Fruit fly (Drosophila melanogaster) whole organism, wandering third instar larva: ENCODE data around the gene CAH6.

ENCODE experiments used
- Abd-B ChIP-seq: fragments of >200 bp; optimal IDR thresholded peaks from 2 replicates; lab custom pipeline; 2017; ENCODE audit warnings: missing biosample characterization, missing genetic modification characterization
- CG32264 ChIP-seq: fragments of 200-800 bp; sonication (Bioruptor generic); optimal IDR thresholded peaks from 2 replicates; lab custom pipeline; 2016; ENCODE audit warnings: missing biosample characterization, missing genetic modification characterization
- CG9705 ChIP-seq: fragments of 200-800 bp; sonication (Bioruptor generic); optimal IDR thresholded peaks from 2 replicates; lab custom pipeline; 2018; ENCODE audit warnings: missing biosample characterization, mild to moderate bottlenecking, missing genetic modification characterization
- CrebA ChIP-seq: fragments of 200-800 bp; sonication (Bioruptor generic); optimal IDR thresholded peaks from 2 replicates; lab custom pipeline; 2016; ENCODE audit warnings: missing biosample characterization, mild to moderate bottlenecking, missing genetic modification characterization, borderline replicate concordance
- Dfd ChIP-seq: fragments of >200 bp; optimal IDR thresholded peaks from 2 replicates; lab custom pipeline; 2017; ENCODE audit warnings: missing biosample characterization, missing genetic modification characterization
- GATAd ChIP-seq: sonication (Bioruptor generic); optimal IDR thresholded peaks from 2 replicates; lab custom pipeline; 2016; ENCODE audit warnings: missing biosample characterization, missing genetic modification characterization
- HLH106 ChIP-seq: fragments of 200-800 bp; optimal IDR thresholded peaks from 3 replicates; lab custom pipeline; 2019; ENCODE audit warnings: missing biosample characterization, mild to moderate bottlenecking, missing genetic modification characterization, moderate library complexity
- Hr78 ChIP-seq: fragments of >200 bp; optimal IDR thresholded peaks from 2 replicates; lab custom pipeline; 2017; ENCODE audit warnings: missing biosample characterization, missing genetic modification characterization
- Hr83 ChIP-seq: fragments of 200-300 bp; sonication (Bioruptor generic); optimal IDR thresholded peaks from 2 replicates; lab custom pipeline; 2016; ENCODE audit warnings: missing biosample characterization, mild to moderate bottlenecking, missing genetic modification characterization, moderate library complexity; ENCODE audit not compliant: poor library complexity, severe bottlenecking
- Mio ChIP-seq: sonication (Bioruptor generic); optimal IDR thresholded peaks from 2 replicates; lab custom pipeline; 2016; ENCODE audit warnings: missing biosample characterization, missing genetic modification characterization
- Myc ChIP-seq: fragments of >200 bp; optimal IDR thresholded peaks from 2 replicates; lab custom pipeline; 2017
- N ChIP-seq: fragments of >200 bp; optimal IDR thresholded peaks from 2 replicates; lab custom pipeline; 2018; ENCODE audit warnings: missing biosample characterization, missing external identifiers, missing genetic modification characterization
- OdsH ChIP-seq: fragments of 200-800 bp; sonication (Bioruptor generic); optimal IDR thresholded peaks from 2 replicates; lab custom pipeline; 2016; ENCODE audit warnings: missing biosample characterization, mild to moderate bottlenecking, missing genetic modification characterization
- Rel ChIP-seq, 2 experiments: fragments of 200-800 bp; sonication (Bioruptor generic) in 1 of 2; optimal IDR thresholded peaks; 2 replicates in 1 of 2; 3 replicates in 1 of 2; lab custom pipeline; 2016 to 2019; ENCODE audit warnings: mild to moderate bottlenecking in 2 of 2, missing biosample characterization in 2 of 2, missing genetic modification characterization in 2 of 2, moderate library complexity in 1 of 2
- Sp1 ChIP-seq: fragments of 200-800 bp; sonication (Bioruptor generic); optimal IDR thresholded peaks from 3 replicates; lab custom pipeline; 2019; ENCODE audit warnings: missing biosample characterization, mild to moderate bottlenecking, missing genetic modification characterization, moderate library complexity
- br ChIP-seq: fragments of 200-800 bp; sonication (Bioruptor generic); optimal IDR thresholded peaks from 2 replicates; lab custom pipeline; 2016; ENCODE audit warnings: missing biosample characterization, missing genetic modification characterization
- dl ChIP-seq, 2 experiments: fragments of 175-275, 200-275 bp in 1 of 2; fragments of 200-275 bp in 1 of 2; sonication (Bioruptor generic); optimal IDR thresholded peaks; lab custom pipeline; 2018; ENCODE audit warnings: mild to moderate bottlenecking in 2 of 2, missing biosample characterization in 2 of 2, missing genetic modification characterization in 2 of 2, moderate library complexity in 2 of 2; ENCODE audit not compliant: partially characterized antibody in 2 of 2, insufficient read depth in 1 of 2
- dmrt93B ChIP-seq: fragments of 200-800 bp; sonication (Bioruptor generic); optimal IDR thresholded peaks from 2 replicates; lab custom pipeline; 2018; ENCODE audit warnings: missing biosample characterization, mild to moderate bottlenecking, missing genetic modification characterization
- dsf ChIP-seq: sonication (Bioruptor generic); optimal IDR thresholded peaks from 2 replicates; lab custom pipeline; 2016; ENCODE audit warnings: missing biosample characterization, missing genetic modification characterization, borderline replicate concordance
- ey ChIP-seq: fragments of 200-800 bp; sonication (Bioruptor generic); optimal IDR thresholded peaks from 2 replicates; lab custom pipeline; 2016; ENCODE audit warnings: missing biosample characterization, missing genetic modification characterization
- foxo ChIP-seq, 2 experiments: fragments of 200-800 bp; sonication (Bioruptor generic); optimal IDR thresholded peaks; 2 replicates in 1 of 2; 3 replicates in 1 of 2; lab custom pipeline; 2016 to 2017; ENCODE audit warnings: missing biosample characterization in 2 of 2, missing genetic modification characterization in 2 of 2
- fru ChIP-seq: fragments of 200-800 bp; sonication (Bioruptor generic); optimal IDR thresholded peaks from 3 replicates; lab custom pipeline; 2016; ENCODE audit warnings: missing biosample characterization, mild to moderate bottlenecking, missing genetic modification characterization
- h ChIP-seq: fragments of 200-800 bp; sonication (Bioruptor generic); optimal IDR thresholded peaks from 3 replicates; lab custom pipeline; 2016; ENCODE audit warnings: missing biosample characterization, mild to moderate bottlenecking, missing genetic modification characterization
- jim ChIP-seq: fragments of 175-275, 200-325 bp; sonication (Bioruptor generic); optimal IDR thresholded peaks from 2 replicates; lab custom pipeline; 2016; ENCODE audit warnings: missing biosample characterization, mild to moderate bottlenecking, missing genetic modification characterization
- lola ChIP-seq: fragments of >200 bp; optimal IDR thresholded peaks from 2 replicates; lab custom pipeline; 2017; ENCODE audit warnings: missing biosample characterization, missing genetic modification characterization
- pan ChIP-seq: fragments of >200 bp; optimal IDR thresholded peaks from 2 replicates; lab custom pipeline; 2017
- sage ChIP-seq: fragments of 200-800 bp; sonication (Bioruptor generic); optimal IDR thresholded peaks from 2 replicates; lab custom pipeline; 2016; ENCODE audit warnings: missing biosample characterization, mild to moderate bottlenecking, missing genetic modification characterization
- sv ChIP-seq: fragments of 200-800 bp; sonication (Bioruptor generic); optimal IDR thresholded peaks from 3 replicates; lab custom pipeline; 2016; ENCODE audit warnings: missing biosample characterization, missing genetic modification characterization
- tai ChIP-seq: sonication (Bioruptor generic); optimal IDR thresholded peaks from 2 replicates; lab custom pipeline; 2016; ENCODE audit warnings: missing biosample characterization, missing genetic modification characterization
- usp ChIP-seq: fragments of >200 bp; optimal IDR thresholded peaks from 2 replicates; lab custom pipeline; 2017; ENCODE audit warnings: missing biosample characterization, missing genetic modification characterization
- woc ChIP-seq: sonication (Bioruptor generic); optimal IDR thresholded peaks from 2 replicates; lab custom pipeline; 2016; ENCODE audit warnings: missing biosample characterization, mild to moderate bottlenecking, missing genetic modification characterization

CAH6 gene

DNA sequence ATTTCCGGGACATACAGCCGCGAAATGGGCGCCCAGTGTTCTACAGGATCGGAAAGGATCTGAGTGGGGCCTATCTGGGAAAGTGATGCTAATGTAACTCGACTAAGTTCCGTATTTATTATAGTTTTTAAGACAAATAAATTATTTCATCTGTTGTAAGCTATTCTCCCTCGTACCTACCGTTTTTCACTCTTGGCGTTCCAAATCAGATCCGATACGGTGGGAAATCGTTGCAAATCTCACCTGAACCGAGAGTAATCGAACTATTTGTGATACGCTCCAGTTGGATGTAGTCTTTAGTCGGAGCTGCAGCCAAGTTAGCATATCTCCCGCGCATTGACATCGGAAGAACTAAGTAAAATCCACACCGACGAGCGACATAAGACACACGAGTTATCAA is 2.5 kb downstream of the CAH6 start, which contains the start of gene CAH16:
TSS of gene CAH16 (plus strand) at position 301 of the 400 bp plus-strand sequence.
- TF ChIP-seq lola (GFP tag; lab: Kevin White, UChicago) (no peak), dmrt93B (GFP tag; lab: Kevin White, UChicago) (no peak), OdsH (GFP tag; lab: Kevin White, UChicago) (no peak), Mio (no peak), CG32264 (no peak), Hr83 (GFP tag; lab: Kevin White, UChicago) (no peak), h (GFP tag; lab: Kevin White, UChicago) (no peak), Myc (no peak), ey (no peak), woc (GFP tag; lab: Kevin White, UChicago) (no peak), Hr78 (no peak), Dfd (GFP tag; lab: Kevin White, UChicago) (no peak), usp (GFP tag; lab: Kevin White, UChicago) (no peak), fru (GFP tag; lab: Kevin White, UChicago) (no peak), N (GFP tag; lab: Kevin White, UChicago) (no peak), Abd-B (GFP tag; lab: Kevin White, UChicago) (no peak)
- TF ChIP-seq, all 38 proteins: peak for 0

- TF ChIP-seq h (GFP tag; lab: Kevin White, UChicago) = no peak
- no peak for TF ChIP-seq Hr83 (GFP tag; lab: Kevin White, UChicago)
- TF ChIP-seq Myc = no peak
- no peak for TF ChIP-seq N (GFP tag; lab: Kevin White, UChicago)
- no peak for TF ChIP-seq Dfd (GFP tag; lab: Kevin White, UChicago)
- no peak for TF ChIP-seq OdsH (GFP tag; lab: Kevin White, UChicago)
- TF ChIP-seq CrebA = no peak
- no peak for TF ChIP-seq lola (GFP tag; lab: Kevin White, UChicago)
- TF ChIP-seq Abd-B (GFP tag; lab: Kevin White, UChicago) = no peak
- TF ChIP-seq dmrt93B (GFP tag; lab: Kevin White, UChicago) = no peak
- no peak for TF ChIP-seq sv (GFP tag; lab: Kevin White, UChicago)
- TF ChIP-seq usp (GFP tag; lab: Kevin White, UChicago) = no peak
- TF ChIP-seq pan = no peak
- no peak for TF ChIP-seq woc (GFP tag; lab: Kevin White, UChicago)
Measured at dm6 chr3R:31262298-31262697, 4.9 kb downstream of the CAH6 start, which contains the start of gene CAH5. Gene CAH5 (plus strand): TSS chr3R:31262598.

DNA sequence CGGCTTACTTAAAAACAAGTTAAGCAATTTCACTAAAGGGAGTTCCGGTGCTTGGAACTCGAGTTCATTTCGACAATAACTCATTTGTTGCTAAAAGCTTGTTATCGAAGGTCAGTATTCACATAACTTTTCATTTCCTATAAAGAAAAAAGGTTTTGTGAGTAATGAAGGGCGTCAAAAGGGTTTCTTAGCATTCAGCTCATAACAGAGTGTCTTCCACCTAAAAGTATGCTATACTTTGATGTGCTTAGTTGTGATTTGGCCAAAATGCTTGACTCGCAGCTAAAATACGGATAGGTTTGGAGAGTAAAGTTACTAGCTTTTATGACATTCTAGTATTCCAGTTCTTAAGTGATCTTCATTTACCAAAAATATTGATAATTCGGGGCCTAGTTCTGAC is 6.5 kb downstream of the CAH6 start:
- TF ChIP-seq pan = no peak
- TF ChIP-seq jim (GFP tag; lab: Kevin White, UChicago) = no peak
- no peak for TF ChIP-seq dmrt93B (GFP tag; lab: Kevin White, UChicago)
- TF ChIP-seq HLH106 (tag; lab: Kevin White, UChicago) = no peak
- TF ChIP-seq Myc = peak; percentile 21
- TF ChIP-seq dl (GFP tag; optimal IDR thresholded peaks at IDR 0.05; lab: Kevin White, UChicago; ENCODE audit: insufficient read depth in 1 of 2, partially characterized antibody in 2 of 2) = no peak

- TF ChIP-seq HLH106 (tag; lab: Kevin White, UChicago) = no peak
- TF ChIP-seq Sp1 (GFP tag; lab: Kevin White, UChicago) = no peak
- TF ChIP-seq dmrt93B (GFP tag; lab: Kevin White, UChicago) = no peak
- TF ChIP-seq Myc = no peak
- TF ChIP-seq GATAd (GFP tag; lab: Kevin White, UChicago) = no peak
- no peak for TF ChIP-seq Hr83 (GFP tag; lab: Kevin White, UChicago)
- TF ChIP-seq sv (GFP tag; lab: Kevin White, UChicago) = no peak
- TF ChIP-seq pan = no peak
- no peak for TF ChIP-seq usp (GFP tag; lab: Kevin White, UChicago)
- TF ChIP-seq woc (GFP tag; lab: Kevin White, UChicago) = no peak
- no peak for TF ChIP-seq dl (GFP tag; optimal IDR thresholded peaks at IDR 0.05; lab: Kevin White, UChicago; ENCODE audit: insufficient read depth in 1 of 2, partially characterized antibody in 2 of 2)
- TF ChIP-seq dsf (GFP tag; lab: Kevin White, UChicago) = no peak
Measured at dm6 chr3R:31265430-31265829, 8.0 kb downstream of the CAH6 start, which contains the start of gene ppk24. Gene ppk24 (plus strand): TSS chr3R:31265730.

DNA sequence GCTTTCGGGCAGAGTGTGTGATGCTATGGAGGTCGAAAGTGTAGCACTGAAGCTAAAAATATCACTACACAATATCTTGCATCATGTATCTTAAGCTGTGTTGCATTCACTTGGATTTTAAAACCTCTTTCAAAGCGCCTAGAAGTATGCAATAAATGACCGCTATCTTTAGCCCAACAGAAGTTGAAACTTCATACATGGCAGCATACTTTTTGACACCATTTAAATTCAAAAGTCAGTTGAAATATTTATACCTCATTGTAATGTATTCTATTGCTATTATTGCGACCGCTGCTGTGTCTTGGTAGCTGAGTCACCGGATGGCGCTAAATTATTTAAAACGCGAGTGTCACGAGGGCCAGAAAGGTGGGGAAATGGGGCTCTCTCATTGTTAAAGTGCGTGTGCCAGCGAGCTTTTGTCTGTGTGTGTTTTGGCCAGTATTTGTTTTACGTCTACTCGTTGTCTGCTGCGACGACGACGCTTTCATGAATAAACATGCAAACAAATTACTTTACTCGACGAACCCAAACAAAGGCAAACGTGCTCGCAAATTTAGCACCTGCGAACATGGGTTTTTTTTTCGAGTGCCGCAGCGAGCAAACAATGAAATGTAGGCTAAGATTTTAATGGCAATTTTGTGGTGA is 13.5 kb downstream of the CAH6 start:
- TF ChIP-seq h (GFP tag; lab: Kevin White, UChicago) = peak; percentile 22
- TF ChIP-seq woc (GFP tag; lab: Kevin White, UChicago) = no peak
- TF ChIP-seq tai (GFP tag; lab: Kevin White, UChicago) = no peak
- TF ChIP-seq foxo (GFP tag; optimal IDR thresholded peaks at IDR 0.05; lab: Kevin White, UChicago) = peak in 1 of 2 experiments; percentile 9
- no peak for TF ChIP-seq sage (GFP tag; lab: Kevin White, UChicago)
- no peak for TF ChIP-seq Mio
- no peak for TF ChIP-seq Dfd (GFP tag; lab: Kevin White, UChicago)
- peak; percentile 18 for TF ChIP-seq br (GFP tag; lab: Kevin White, UChicago)
- TF ChIP-seq CrebA = no peak
- no peak for TF ChIP-seq dsf (GFP tag; lab: Kevin White, UChicago)
- no peak for TF ChIP-seq Rel (GFP tag; optimal IDR thresholded peaks at IDR 0.05; lab: Kevin White, UChicago)
- TF ChIP-seq Rel (tag; optimal IDR thresholded peaks at IDR 0.05; lab: Kevin White, UChicago) = no peak
- TF ChIP-seq GATAd (GFP tag; lab: Kevin White, UChicago) = no peak
- no peak for TF ChIP-seq Hr78
- no peak for TF ChIP-seq sv (GFP tag; lab: Kevin White, UChicago)
- peak; percentile 15 for TF ChIP-seq fru (GFP tag; lab: Kevin White, UChicago)
- no peak for TF ChIP-seq HLH106 (tag; lab: Kevin White, UChicago)
- no peak for TF ChIP-seq CG9705 (GFP tag; lab: Kevin White, UChicago)
- TF ChIP-seq OdsH (GFP tag; lab: Kevin White, UChicago) = peak; percentile 10
